Fruit fly (Drosophila melanogaster) whole organism, embryonic: ENCODE measurements around the gene ATPsynG.

Experiments used
- Atf3 ChIP-seq: fragments of 200-800 bp; sonication (Bioruptor generic); optimal IDR thresholded peaks from 3 replicates; lab custom pipeline; 2016; ENCODE audit warnings: missing biosample characterization, missing genetic modification characterization
- CG1024 ChIP-seq: fragments of 200-800 bp; sonication (Bioruptor generic); IDR thresholded peaks from 2 replicates; pipeline ENCODE4 v1.3.6; 2022; ENCODE audit warnings: missing biosample characterization, missing genetic modification characterization
- CG10366 ChIP-seq: fragments of 200-800 bp; sonication (Bioruptor generic); IDR thresholded peaks from 2 replicates; pipeline ENCODE4 v1.3.6; 2022; ENCODE audit warnings: missing biosample characterization, missing genetic modification characterization
- CG11093 ChIP-seq: fragments of 200-800 bp; sonication (Bioruptor generic); IDR thresholded peaks from 3 replicates; pipeline ENCODE4 v1.3.6; 2022; ENCODE audit warnings: missing biosample characterization, missing genetic modification characterization
- CG14441 ChIP-seq: fragments of 200-800 bp; sonication (Bioruptor generic); IDR thresholded peaks from 2 replicates; pipeline ENCODE4 v1.3.6; 2022; ENCODE audit warnings: missing biosample characterization, missing genetic modification characterization
- CG15601 ChIP-seq: fragments of 200-800 bp; sonication (Bioruptor generic); optimal IDR thresholded peaks from 3 replicates; lab custom pipeline; 2019; ENCODE audit warnings: missing biosample characterization, mild to moderate bottlenecking, missing genetic modification characterization, moderate library complexity
- CG17612 ChIP-seq: fragments of 200-800 bp; sonication (Bioruptor generic); IDR thresholded peaks from 2 replicates; pipeline ENCODE4 v1.3.6; 2022; ENCODE audit warnings: missing biosample characterization, missing genetic modification characterization
- CG1792 ChIP-seq: fragments of 200-800 bp; sonication (Bioruptor generic); optimal IDR thresholded peaks from 2 replicates; lab custom pipeline; 2016; ENCODE audit warnings: missing biosample characterization, missing genetic modification characterization
- CG18476 ChIP-seq: fragments of 200-800 bp; sonication (Bioruptor generic); optimal IDR thresholded peaks from 2 replicates; lab custom pipeline; 2016; ENCODE audit warnings: missing biosample characterization, mild to moderate bottlenecking, missing genetic modification characterization
- CG18764 ChIP-seq: fragments of 200-800 bp; sonication (Bioruptor generic); optimal IDR thresholded peaks from 3 replicates; lab custom pipeline; 2016; ENCODE audit warnings: missing biosample characterization, missing genetic modification characterization
- CG4282 ChIP-seq: fragments of 200-800 bp; sonication (Bioruptor generic); optimal IDR thresholded peaks from 2 replicates; lab custom pipeline; 2016; ENCODE audit warnings: missing biosample characterization, missing genetic modification characterization
- CG6654 ChIP-seq: fragments of 200-800 bp; sonication (Bioruptor generic); optimal IDR thresholded peaks from 2 replicates; lab custom pipeline; 2017; ENCODE audit warnings: missing biosample characterization, mild to moderate bottlenecking, missing genetic modification characterization
- CG6791 ChIP-seq: fragments of 200-800 bp; sonication (Bioruptor generic); IDR thresholded peaks from 3 replicates; pipeline ENCODE4 v1.3.6; 2022; ENCODE audit warnings: missing biosample characterization, missing genetic modification characterization; ENCODE audit not compliant: partially characterized antibody
- CG7271 ChIP-seq: fragments of 200-800 bp; sonication (Bioruptor generic); optimal IDR thresholded peaks from 2 replicates; lab custom pipeline; 2018; ENCODE audit warnings: missing biosample characterization, mild to moderate bottlenecking, missing genetic modification characterization, moderate library complexity
- CG7372 ChIP-seq: fragments of 200-800 bp; sonication (Bioruptor generic); IDR thresholded peaks from 2 replicates; pipeline ENCODE4 v1.3.6; 2022; ENCODE audit warnings: missing biosample characterization, missing genetic modification characterization
- CG7963 ChIP-seq: fragments of 200-800 bp; sonication (Bioruptor generic); IDR thresholded peaks from 3 replicates; pipeline ENCODE4 v1.3.6; 2022; ENCODE audit warnings: missing biosample characterization, missing genetic modification characterization; ENCODE audit not compliant: partially characterized antibody
- CG9609 ChIP-seq: fragments of 200-800 bp; sonication (Bioruptor generic); optimal IDR thresholded peaks from 3 replicates; lab custom pipeline; 2016; ENCODE audit warnings: missing biosample characterization, missing genetic modification characterization
- CoRest ChIP-seq: fragments of 200-800 bp; sonication (Bioruptor generic); optimal IDR thresholded peaks from 3 replicates; lab custom pipeline; 2018; ENCODE audit warnings: missing biosample characterization, mild to moderate bottlenecking, missing genetic modification characterization, moderate library complexity
- E2f1 ChIP-seq: fragments of 200-800 bp; sonication (Bioruptor generic); IDR thresholded peaks from 2 replicates; pipeline ENCODE4 v1.3.6; 2022; ENCODE audit warnings: missing biosample characterization, missing genetic modification characterization
- HHEX ChIP-seq: fragments of 200-800 bp; sonication (Bioruptor generic); optimal IDR thresholded peaks from 3 replicates; lab custom pipeline; 2017; ENCODE audit warnings: missing biosample characterization, mild to moderate bottlenecking, missing genetic modification characterization, missing genetic modification reagents
- HmgZ ChIP-seq: fragments of 200-800 bp; sonication (Bioruptor generic); optimal IDR thresholded peaks from 2 replicates; lab custom pipeline; 2018; ENCODE audit warnings: missing biosample characterization, mild to moderate bottlenecking, missing genetic modification characterization
- Hsf ChIP-seq: fragments of 200-800 bp; sonication (Bioruptor generic); optimal IDR thresholded peaks from 3 replicates; lab custom pipeline; 2016; ENCODE audit warnings: missing biosample characterization, missing genetic modification characterization
- PHDP ChIP-seq: fragments of 200-800 bp; sonication (Bioruptor generic); optimal IDR thresholded peaks from 3 replicates; lab custom pipeline; 2018; ENCODE audit warnings: missing biosample characterization, mild to moderate bottlenecking, missing genetic modification characterization, moderate library complexity
- Poxn ChIP-seq: fragments of 200-800 bp; sonication (Bioruptor generic); IDR thresholded peaks from 2 replicates; pipeline ENCODE4 v1.3.6; 2022; ENCODE audit warnings: missing biosample characterization, missing genetic modification characterization
- Xbp1 ChIP-seq: fragments of 200-800 bp; sonication (Bioruptor generic); optimal IDR thresholded peaks from 3 replicates; lab custom pipeline; 2016; ENCODE audit warnings: missing biosample characterization, mild to moderate bottlenecking, missing genetic modification characterization
- al ChIP-seq: fragments of 200-800 bp; sonication (Bioruptor generic); IDR thresholded peaks from 2 replicates; pipeline ENCODE4 v1.3.6; 2022; ENCODE audit warnings: missing biosample characterization, missing genetic modification characterization
- amos ChIP-seq: fragments of 200-800 bp; sonication (Bioruptor generic); IDR thresholded peaks from 2 replicates; pipeline ENCODE4 v1.3.6; 2022; ENCODE audit warnings: missing biosample characterization, missing genetic modification characterization; ENCODE audit not compliant: partially characterized antibody
- caup ChIP-seq: fragments of 200-800 bp; sonication (Bioruptor generic); optimal IDR thresholded peaks from 3 replicates; lab custom pipeline; 2017; ENCODE audit warnings: missing biosample characterization, mild to moderate bottlenecking, missing genetic modification characterization, moderate library complexity; ENCODE audit not compliant: severe bottlenecking
- chn ChIP-seq: fragments of 200-800 bp; sonication (Bioruptor generic); optimal IDR thresholded peaks from 2 replicates; lab custom pipeline; 2016; ENCODE audit warnings: missing biosample characterization, missing genetic modification characterization
- crc ChIP-seq: fragments of 200-800 bp; sonication (Bioruptor generic); optimal IDR thresholded peaks from 2 replicates; lab custom pipeline; 2016; ENCODE audit warnings: missing biosample characterization, missing genetic modification characterization
- ems ChIP-seq: fragments of 200-800 bp; sonication (Bioruptor generic); optimal IDR thresholded peaks from 3 replicates; lab custom pipeline; 2016; ENCODE audit warnings: missing biosample characterization, missing genetic modification characterization
- eve ChIP-seq, 2 experiments: fragments of >200 bp; optimal IDR thresholded peaks; 2 replicates each; lab custom pipeline; 2017; ENCODE audit warnings: missing biosample characterization in 2 of 2, missing genetic modification characterization in 2 of 2
- fd64A ChIP-seq: fragments of 200-800 bp; sonication (Bioruptor generic); optimal IDR thresholded peaks from 3 replicates; lab custom pipeline; 2018; ENCODE audit warnings: missing biosample characterization, mild to moderate bottlenecking, missing genetic modification characterization
- kah ChIP-seq: fragments of 200-800 bp; sonication (Bioruptor generic); optimal IDR thresholded peaks from 2 replicates; lab custom pipeline; 2018; ENCODE audit warnings: missing biosample characterization, mild to moderate bottlenecking, missing genetic modification characterization
- lab ChIP-seq: fragments of 200-800 bp; sonication (Bioruptor generic); optimal IDR thresholded peaks from 3 replicates; lab custom pipeline; 2017; ENCODE audit warnings: missing biosample characterization, missing genetic modification characterization, mild to moderate bottlenecking, moderate library complexity, missing genetic modification reagents
- lola ChIP-seq, 3 experiments: fragments of >200 bp in 2 of 3; fragments of 200-800 bp in 1 of 3; sonication (Bioruptor generic) in 1 of 3; optimal IDR thresholded peaks; 2 replicates each; lab custom pipeline; 2017 to 2019; ENCODE audit warnings: missing biosample characterization in 3 of 3, missing genetic modification characterization in 3 of 3, mild to moderate bottlenecking in 1 of 3, moderate library complexity in 1 of 3
- lov ChIP-seq, 2 experiments: fragments of 200-800 bp in 1 of 2; fragments of >200 bp in 1 of 2; sonication (Bioruptor generic) in 1 of 2; IDR thresholded peaks in 1 of 2; optimal IDR thresholded peaks in 1 of 2; 2 replicates in 1 of 2; 3 replicates in 1 of 2; pipeline versions ENCODE4 v1.3.6 to Lab custom; 2017 to 2022; ENCODE audit warnings: missing biosample characterization in 1 of 2, missing genetic modification characterization in 1 of 2
- luna ChIP-seq: fragments of 200-800 bp; sonication (Bioruptor generic); optimal IDR thresholded peaks from 2 replicates; lab custom pipeline; 2016; ENCODE audit warnings: missing biosample characterization, missing genetic modification characterization
- nerfin-2 ChIP-seq: fragments of 200-800 bp; sonication (Bioruptor generic); IDR thresholded peaks from 2 replicates; pipeline ENCODE4 v1.3.6; 2022; ENCODE audit warnings: missing biosample characterization, missing genetic modification characterization; ENCODE audit not compliant: partially characterized antibody
- pb ChIP-seq: fragments of 200-800 bp; sonication (Bioruptor generic); optimal IDR thresholded peaks from 3 replicates; lab custom pipeline; 2016; ENCODE audit warnings: missing biosample characterization, missing genetic modification characterization
- ro ChIP-seq: fragments of 200-800 bp; sonication (Bioruptor generic); IDR thresholded peaks from 2 replicates; pipeline ENCODE4 v1.3.6; 2022; ENCODE audit warnings: missing biosample characterization, missing genetic modification characterization
- sim ChIP-seq: fragments of 200-800 bp; sonication (Bioruptor generic); IDR thresholded peaks from 2 replicates; pipeline ENCODE4 v1.3.6; 2022; ENCODE audit warnings: missing biosample characterization, missing genetic modification characterization
- sisA ChIP-seq: fragments of 200-800 bp; sonication (Bioruptor generic); IDR thresholded peaks from 2 replicates; pipeline ENCODE4 v1.3.6; 2022; ENCODE audit warnings: missing biosample characterization, missing genetic modification characterization
- slbo ChIP-seq: fragments of 200-800 bp; sonication (Bioruptor generic); IDR thresholded peaks from 2 replicates; pipeline ENCODE4 v1.3.6; 2022; ENCODE audit warnings: missing biosample characterization, missing genetic modification characterization
- sna ChIP-seq: fragments of 200-800 bp; sonication (Bioruptor generic); IDR thresholded peaks from 2 replicates; pipeline ENCODE4 v1.3.6; 2022; ENCODE audit warnings: missing biosample characterization, missing genetic modification characterization; ENCODE audit not compliant: partially characterized antibody
- sug ChIP-seq: fragments of 200-800 bp; optimal IDR thresholded peaks from 2 replicates; lab custom pipeline; 2019; ENCODE audit warnings: missing biosample characterization, mild to moderate bottlenecking, missing genetic modification characterization, moderate library complexity
- unc-4 ChIP-seq: fragments of 200-800 bp; sonication (Bioruptor generic); IDR thresholded peaks from 2 replicates; pipeline ENCODE4 v1.3.6; 2022; ENCODE audit warnings: missing biosample characterization, missing genetic modification characterization; ENCODE audit not compliant: partially characterized antibody
- wdn ChIP-seq: fragments of 200-800 bp; sonication (Bioruptor generic); IDR thresholded peaks from 2 replicates; pipeline ENCODE4 v1.3.6; 2022; ENCODE audit warnings: missing biosample characterization, missing genetic modification characterization
- z ChIP-seq: fragments of 200-800 bp; sonication (Bioruptor generic); IDR thresholded peaks from 3 replicates; pipeline ENCODE4 v1.3.6; 2022; ENCODE audit warnings: missing biosample characterization, missing genetic modification characterization

The ATPsynG gene

DNA sequence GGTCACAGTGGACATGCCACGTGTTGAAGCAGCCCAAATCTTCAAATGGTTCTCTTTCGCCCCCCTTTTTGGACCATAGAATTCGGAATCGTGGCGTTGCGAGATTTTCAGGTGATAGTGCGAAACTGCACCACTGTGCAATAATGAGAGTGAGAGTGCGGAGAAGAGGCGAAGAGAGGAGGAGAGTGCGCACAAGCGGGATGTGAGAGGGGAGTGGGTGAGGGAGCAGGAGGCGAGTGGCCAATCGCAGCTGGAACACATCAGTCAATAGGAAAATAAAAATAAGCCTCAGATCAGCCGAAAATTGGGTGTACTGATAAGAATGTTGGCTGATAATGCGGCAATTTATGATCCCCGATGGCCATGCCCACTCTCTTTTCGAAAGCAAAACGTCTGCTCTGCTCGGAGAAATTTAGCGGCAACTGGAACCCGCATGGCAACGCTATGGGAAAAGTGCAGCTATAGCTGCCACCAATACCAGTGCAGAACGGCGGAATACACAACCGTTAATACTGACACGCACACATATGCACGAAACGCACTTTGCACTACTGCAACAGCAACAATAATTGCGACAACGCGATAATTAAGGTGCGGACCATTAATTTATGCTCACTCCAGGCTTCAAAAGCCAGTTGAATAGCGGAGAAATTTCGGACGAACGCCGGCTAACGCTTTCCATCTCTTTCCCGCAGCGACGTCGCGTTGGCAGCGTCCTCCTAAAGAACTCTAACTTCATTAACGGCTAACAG, 8.8 kb downstream of the ATPsynG start (continued):
- TF ChIP-seq fd64A (no peak), crc (GFP tag; lab: Kevin White, UChicago) (no peak), CG18764 (GFP tag; lab: Kevin White, UChicago) (no peak), al (no peak), CG7271 (no peak), z (0 out of 3 replicates have a peak, but pooled peaks have one; percentile 34), Hsf (GFP tag; lab: Kevin White, UChicago) (no peak), kah (GFP tag; lab: Kevin White, UChicago) (peak; percentile 46), lola (GFP tag; optimal IDR thresholded peaks at IDR 0.05; lab: Kevin White, UChicago) (no peak), CoRest (tag; lab: Kevin White, UChicago) (no peak), CG15601 (tag; lab: Kevin White, UChicago) (no peak), CG14441 (GFP tag; lab: Robert Waterston, UW) (no peak), luna (GFP tag; lab: Kevin White, UChicago) (no peak), lov (optimal IDR thresholded peaks at IDR 0.05; lab: Kevin White, UChicago) (no peak), lov (GFP tag; IDR thresholded peaks at IDR 0.05; lab: Robert Waterston, UW) (no peak), eve (GFP tag; optimal IDR thresholded peaks at IDR 0.05; lab: Kevin White, UChicago) (no peak), CG10366 (GFP tag; lab: Robert Waterston, UW) (no peak), Xbp1 (GFP tag; lab: Kevin White, UChicago) (peak; percentile 34), CG6791 (GFP tag; lab: Robert Waterston, UW) (peak; percentile 46; the same call in 2 of the 3 replicates), Poxn (GFP tag; lab: Robert Waterston, UW) (no peak), ems (GFP tag; lab: Kevin White, UChicago) (no peak), CG18476 (GFP tag; lab: Kevin White, UChicago) (no peak), ro (no peak), CG1024 (GFP tag; lab: Robert Waterston, UW) (no peak), E2f1 (no peak), wdn (GFP tag; lab: Robert Waterston, UW) (no peak), pb (GFP tag; lab: Kevin White, UChicago) (peak; percentile 27), lab (GFP tag; lab: Kevin White, UChicago) (no peak), CG9609 (GFP tag; lab: Kevin White, UChicago) (no peak), slbo (GFP tag; lab: Robert Waterston, UW) (no peak), sim (GFP tag; lab: Robert Waterston, UW) (no peak; the same call in 1 of the 2 replicates), CG1792 (GFP tag; lab: Kevin White, UChicago) (no peak), sisA (GFP tag; lab: Robert Waterston, UW) (no peak), CG7372 (no peak), CG7963 (0 out of 3 replicates have a peak, but pooled peaks have one; percentile 9), CG11093 (GFP tag; lab: Robert Waterston, UW) (no peak), sug (tag; lab: Kevin White, UChicago) (peak; percentile 15), caup (no peak), HmgZ (no peak), Atf3 (no peak), CG4282 (GFP tag; lab: Kevin White, UChicago) (peak; percentile 40), amos (GFP tag; lab: Robert Waterston, UW) (no peak), CG6654 (GFP tag; lab: Kevin White, UChicago) (no peak), PHDP (tag; lab: Kevin White, UChicago) (no peak), CG17612 (no peak), nerfin-2 (0 out of 2 replicates have a peak, but pooled peaks have one; percentile 12), unc-4 (GFP tag; lab: Robert Waterston, UW) (0 out of 2 replicates have a peak, but pooled peaks have one; percentile 10), sna (GFP tag; lab: Robert Waterston, UW) (no peak), chn (GFP tag; lab: Kevin White, UChicago) (peak; percentile 29), HHEX (GFP tag; lab: Kevin White, UChicago) (no peak)
